Fruit fly (Drosophila melanogaster): ENCODE measurements around the gene CG5877.

CG5877 gene

dm6 chrX:15319290-15319689 lies 26.5 kb downstream of the CG5877 start, which contains the start of gene Top1 (continued):
- TF ChIP-seq Max (GFP tag; optimal IDR thresholded peaks at IDR 0.05) (no peak), D (optimal IDR thresholded peaks at IDR 0.05) (no peak), D (GFP tag; optimal IDR thresholded peaks at IDR 0.05) (no peak), Opbp (GFP tag; IDR thresholded peaks at IDR 0.05; ENCODE audit: partially characterized antibody) (peak; percentile 97), Med (GFP tag) (peak; percentile 86), sob (GFP tag; IDR thresholded peaks at IDR 0.05) (peak; percentile 56), Hand (GFP tag; optimal IDR thresholded peaks at IDR 0.05) (no peak), slou (GFP tag; optimal IDR thresholded peaks at IDR 0.05) (no peak), sug (tag; optimal IDR thresholded peaks at IDR 0.05) (peak; percentile 40), CG15073 (GFP tag; optimal IDR thresholded peaks at IDR 0.05) (no peak), fd102C (GFP tag; optimal IDR thresholded peaks at IDR 0.05) (no peak), CG10654 (GFP tag; optimal IDR thresholded peaks at IDR 0.05) (no peak), luna (GFP tag; optimal IDR thresholded peaks at IDR 0.05) (no peak), Bgb (GFP tag; IDR thresholded peaks at IDR 0.05; ENCODE audit: partially characterized antibody) (peak; percentile 99), aop (GFP tag; IDR thresholded peaks at IDR 0.05) (no peak), HLHmδ (GFP tag; optimal IDR thresholded peaks at IDR 0.05) (peak; percentile 55), CG9817 (tag; optimal IDR thresholded peaks at IDR 0.05) (no peak), eyg (GFP tag; optimal IDR thresholded peaks at IDR 0.05) (no peak), kah (GFP tag; optimal IDR thresholded peaks at IDR 0.05) (no peak), corto (GFP tag; optimal IDR thresholded peaks at IDR 0.05) (no peak), CG13287 (GFP tag; IDR thresholded peaks at IDR 0.05; ENCODE audit: partially characterized antibody) (peak; percentile 96), CG10565 (GFP tag; optimal IDR thresholded peaks at IDR 0.05) (no peak), tap (tag; optimal IDR thresholded peaks at IDR 0.05) (no peak), Hr78 (GFP tag; optimal IDR thresholded peaks at IDR 0.05) (no peak), nerfin-2 (GFP tag; IDR thresholded peaks at IDR 0.05; ENCODE audit: partially characterized antibody) (peak; percentile 92), CG7839 (tag; optimal IDR thresholded peaks at IDR 0.05) (peak; percentile 27), Hey (tag; optimal IDR thresholded peaks at IDR 0.05) (no peak), sim (GFP tag; IDR thresholded peaks at IDR 0.05) (no peak), CG14441 (GFP tag; IDR thresholded peaks at IDR 0.05) (0 out of 2 replicates have a peak, but pooled peaks have one; percentile 10), MTF-1 (GFP tag; optimal IDR thresholded peaks at IDR 0.05; ENCODE audit: borderline replicate concordance) (no peak), Ssrp (tag; optimal IDR thresholded peaks at IDR 0.05) (no peak), Taf1 (GFP tag; IDR thresholded peaks at IDR 0.05) (no peak), ERR (GFP tag; optimal IDR thresholded peaks at IDR 0.05) (no peak), CG12155 (GFP tag; optimal IDR thresholded peaks at IDR 0.05) (peak; percentile 26), repo (GFP tag; optimal IDR thresholded peaks at IDR 0.05) (no peak), bsh (GFP tag; optimal IDR thresholded peaks at IDR 0.05) (no peak), ftz-f1 (GFP tag; optimal IDR thresholded peaks at IDR 0.05) (no peak), CG15011 (GFP tag; optimal IDR thresholded peaks at IDR 0.05) (no peak), Hmr (GFP tag; optimal IDR thresholded peaks at IDR 0.05) (peak; percentile 58), TFAM (GFP tag; optimal IDR thresholded peaks at IDR 0.05) (no peak), CG8281 (tag; optimal IDR thresholded peaks at IDR 0.05) (no peak), bcd (GFP tag; optimal IDR thresholded peaks at IDR 0.05) (no peak), bowl (GFP tag; IDR thresholded peaks at IDR 0.05) (no peak), dan (GFP tag; IDR thresholded peaks at IDR 0.05) (no peak), esg (GFP tag; conservative IDR thresholded peaks at IDR 0.05) (no peak), abd-A (tag; optimal IDR thresholded peaks at IDR 0.05) (no peak), Tbp (GFP tag; optimal IDR thresholded peaks at IDR 0.05) (no peak), chinmo (GFP tag; IDR thresholded peaks at IDR 0.05; ENCODE audit: partially characterized antibody) (peak; percentile 96), H15 (GFP tag; IDR thresholded peaks at IDR 0.05) (0 out of 3 replicates have a peak, but pooled peaks have one; percentile 16), lov (optimal IDR thresholded peaks at IDR 0.05) (no peak), lov (GFP tag; IDR thresholded peaks at IDR 0.05) (no peak)

All from whole organism, embryonic.